Worm (Caenorhabditis elegans): Measurements from ENCODE around the gene gpa-3.

DNA sequence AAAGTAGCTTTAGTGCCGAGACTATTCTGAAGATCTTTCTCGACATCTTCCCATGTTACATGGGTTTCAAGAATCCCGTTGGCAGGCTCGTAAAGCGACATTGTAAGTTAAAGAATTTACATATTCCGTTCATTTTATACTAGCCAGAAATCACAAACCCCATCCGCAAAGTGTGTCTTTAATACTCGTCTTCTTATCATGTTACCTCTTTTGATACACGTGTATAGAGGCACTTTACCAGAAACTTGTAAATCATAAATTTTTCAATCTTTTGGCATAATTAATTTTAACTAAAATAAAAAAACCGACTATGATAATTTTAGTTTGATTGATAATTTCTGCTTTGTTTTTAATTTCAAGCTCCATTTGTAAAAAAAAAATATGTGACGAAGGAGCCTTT lies 11.4 kb upstream of the gpa-3 start, which contains the start of gene E02C12.6:
- TF ChIP-seq ztf-29 (GFP tag; IDR thresholded peaks at IDR 0.05) (no peak), cog-1 (tag; optimal IDR thresholded peaks at IDR 0.05) (no peak)

Measured in whole organism, midembryonic.